Fruit fly (Drosophila melanogaster): ENCODE measurements around the gene Pten.
A peak's percentile ranks its signal among the peaks of the same experiment; 100 is the strongest.

DNA sequence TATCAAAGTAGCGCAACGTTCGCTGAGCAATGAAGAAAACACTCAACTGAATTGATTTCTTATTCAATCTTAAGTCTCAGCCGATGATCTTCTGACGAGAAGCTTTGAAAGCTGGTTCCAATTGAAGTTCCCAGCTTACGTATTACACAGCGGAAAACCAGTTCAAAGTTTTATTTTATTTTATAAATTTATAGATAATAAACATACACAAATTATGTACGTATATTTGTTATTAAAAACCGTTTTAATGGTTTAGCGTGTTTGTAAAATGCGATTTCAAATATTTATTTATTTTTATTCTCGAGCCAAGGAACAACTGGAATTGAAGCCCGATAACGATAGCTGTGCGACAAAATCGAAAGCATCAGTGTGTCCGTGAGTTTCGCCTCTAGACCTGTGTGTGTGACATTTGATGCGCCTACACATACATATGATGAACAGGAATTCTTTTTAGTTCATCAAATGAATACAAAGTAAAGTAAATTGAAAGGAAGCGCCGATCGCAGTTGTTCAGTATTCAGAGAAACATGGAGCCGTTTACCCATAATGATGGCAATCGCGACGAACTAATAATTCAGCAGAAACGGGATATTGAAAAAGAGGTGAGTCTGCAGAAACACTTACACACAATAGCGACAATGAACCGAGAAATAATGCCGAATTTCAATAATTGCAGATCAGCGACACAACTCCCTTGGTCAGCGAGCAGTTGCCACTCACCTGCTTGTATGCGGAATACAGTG, 45.8 kb upstream of the Pten start, which contains the start of the genes CG5390 and CG4968:
- no peak for TF ChIP-seq CG17912 (GFP tag; optimal IDR thresholded peaks at IDR 0.05)
- TF ChIP-seq NfI (GFP tag; optimal IDR thresholded peaks at IDR 0.05) = peak; percentile 72
- no peak for TF ChIP-seq sima (GFP tag; optimal IDR thresholded peaks at IDR 0.05)
